Fruit fly (Drosophila melanogaster) whole organism, embryonic: Measurements from ENCODE around the gene sima.
A peak's percentile ranks its signal among the peaks of the same experiment; 100 is the strongest.

Source experiments
- Antp ChIP-seq: fragments of 200-800 bp; sonication (Bioruptor generic); optimal IDR thresholded peaks from 3 replicates; lab custom pipeline; 2016; ENCODE audit warnings: missing biosample characterization, missing genetic modification characterization
- CG10209 ChIP-seq: fragments of 200-800 bp; sonication (Bioruptor generic); optimal IDR thresholded peaks from 3 replicates; lab custom pipeline; 2017; ENCODE audit warnings: missing biosample characterization, mild to moderate bottlenecking, missing genetic modification characterization, missing genetic modification reagents
- CG10366 ChIP-seq: fragments of 200-800 bp; sonication (Bioruptor generic); IDR thresholded peaks from 2 replicates; pipeline ENCODE4 v1.3.6; 2022; ENCODE audit warnings: missing biosample characterization, missing genetic modification characterization
- CG10979 ChIP-seq: fragments of 200-800 bp; sonication (Bioruptor generic); optimal IDR thresholded peaks from 2 replicates; lab custom pipeline; 2018; ENCODE audit warnings: missing biosample characterization, mild to moderate bottlenecking, missing genetic modification characterization, moderate library complexity
- CG11723 ChIP-seq: fragments of 200-800 bp; sonication (Bioruptor generic); optimal IDR thresholded peaks from 2 replicates; lab custom pipeline; 2017; ENCODE audit warnings: missing biosample characterization, mild to moderate bottlenecking, missing genetic modification characterization
- CG12391 ChIP-seq: fragments of 200-800 bp; sonication (Bioruptor generic); optimal IDR thresholded peaks from 3 replicates; lab custom pipeline; 2018; ENCODE audit warnings: missing biosample characterization, mild to moderate bottlenecking, missing genetic modification characterization, moderate library complexity
- CG14014 ChIP-seq: fragments of 200-800 bp; sonication (Bioruptor generic); IDR thresholded peaks from 2 replicates; pipeline ENCODE4 v1.3.6; 2022; ENCODE audit warnings: missing biosample characterization, missing genetic modification characterization
- CG15479 ChIP-seq: fragments of 200-800 bp; sonication (Bioruptor generic); optimal IDR thresholded peaks from 3 replicates; lab custom pipeline; 2019; ENCODE audit warnings: missing biosample characterization, mild to moderate bottlenecking, missing genetic modification characterization, moderate library complexity
- CG18599 ChIP-seq: fragments of 200-800 bp; sonication (Bioruptor generic); optimal IDR thresholded peaks from 3 replicates; lab custom pipeline; 2017; ENCODE audit warnings: missing biosample characterization, missing genetic modification characterization, mild to moderate bottlenecking, moderate library complexity, missing genetic modification reagents
- CG2120 ChIP-seq: fragments of 200-800 bp; sonication (Bioruptor generic); optimal IDR thresholded peaks from 3 replicates; lab custom pipeline; 2016; ENCODE audit warnings: missing biosample characterization, missing genetic modification characterization
- CG30431 ChIP-seq: fragments of 200-800 bp; sonication (Bioruptor generic); optimal IDR thresholded peaks from 2 replicates; lab custom pipeline; 2017; ENCODE audit warnings: missing biosample characterization, missing genetic modification characterization
- CG31224 ChIP-seq: fragments of 200-800 bp; sonication (Bioruptor generic); IDR thresholded peaks from 2 replicates; pipeline ENCODE4 v1.3.6; 2022; ENCODE audit warnings: missing biosample characterization, missing genetic modification characterization
- CG4424 ChIP-seq: fragments of 200-800 bp; sonication (Bioruptor generic); optimal IDR thresholded peaks from 3 replicates; lab custom pipeline; 2016; ENCODE audit warnings: missing biosample characterization, missing genetic modification characterization
- CG4820 ChIP-seq: fragments of 200-800 bp; sonication (Bioruptor generic); optimal IDR thresholded peaks from 3 replicates; lab custom pipeline; 2016; ENCODE audit warnings: missing biosample characterization, missing genetic modification characterization
- CG5245 ChIP-seq: fragments of 200-800 bp; sonication (Bioruptor generic); optimal IDR thresholded peaks from 3 replicates; lab custom pipeline; 2016; ENCODE audit warnings: missing biosample characterization, missing genetic modification characterization
- CG5953 ChIP-seq: fragments of 200-800 bp; sonication (Bioruptor generic); IDR thresholded peaks from 2 replicates; pipeline ENCODE4 v1.3.6; 2022; ENCODE audit warnings: missing biosample characterization, missing genetic modification characterization
- CG6175 ChIP-seq: fragments of 200-800 bp; sonication (Bioruptor generic); IDR thresholded peaks from 3 replicates; pipeline ENCODE4 v1.3.6; 2022; ENCODE audit warnings: missing biosample characterization, missing genetic modification characterization
- CG6689 ChIP-seq: fragments of 200-800 bp; sonication (Bioruptor generic); IDR thresholded peaks from 2 replicates; pipeline ENCODE4 v1.3.6; 2022; ENCODE audit warnings: missing biosample characterization, missing genetic modification characterization
- CG9215 ChIP-seq: fragments of 200-800 bp; sonication (Bioruptor generic); IDR thresholded peaks from 2 replicates; pipeline ENCODE4 v1.3.6; 2022; ENCODE audit warnings: missing biosample characterization, missing genetic modification characterization
- CG9727 ChIP-seq: fragments of 200-800 bp; sonication (Bioruptor generic); optimal IDR thresholded peaks from 3 replicates; lab custom pipeline; 2017; ENCODE audit warnings: missing biosample characterization, mild to moderate bottlenecking, missing genetic modification characterization
- CHES-1-like ChIP-seq: fragments of 200-800 bp; sonication (Bioruptor generic); optimal IDR thresholded peaks from 2 replicates; lab custom pipeline; 2016; ENCODE audit warnings: missing biosample characterization, missing genetic modification characterization
- D ChIP-seq, 2 experiments: fragments of 200-800 bp in 1 of 2; fragments of >200 bp in 1 of 2; sonication (Bioruptor generic) in 1 of 2; optimal IDR thresholded peaks; 2 replicates in 1 of 2; 3 replicates in 1 of 2; lab custom pipeline; 2017; ENCODE audit warnings: mild to moderate bottlenecking in 1 of 2, missing biosample characterization in 1 of 2, missing genetic modification characterization in 1 of 2, missing genetic modification reagents in 1 of 2
- Doc2 ChIP-seq: fragments of 200-800 bp; sonication (Bioruptor generic); IDR thresholded peaks from 2 replicates; pipeline ENCODE4 v1.3.6; 2022; ENCODE audit warnings: missing biosample characterization, missing genetic modification characterization
- Elba2 ChIP-seq: fragments of 200-800 bp; sonication (Bioruptor generic); optimal IDR thresholded peaks from 3 replicates; lab custom pipeline; 2016; ENCODE audit warnings: missing biosample characterization, missing genetic modification characterization
- Hsf ChIP-seq: fragments of 200-800 bp; sonication (Bioruptor generic); optimal IDR thresholded peaks from 3 replicates; lab custom pipeline; 2016; ENCODE audit warnings: missing biosample characterization, missing genetic modification characterization
- Lhr ChIP-seq: fragments of 200-800 bp; sonication (Bioruptor generic); optimal IDR thresholded peaks from 3 replicates; lab custom pipeline; 2017; ENCODE audit warnings: mild to moderate bottlenecking, missing biosample characterization, missing genetic modification reagents, missing genetic modification characterization
- Xbp1 ChIP-seq: fragments of 200-800 bp; sonication (Bioruptor generic); optimal IDR thresholded peaks from 3 replicates; lab custom pipeline; 2016; ENCODE audit warnings: missing biosample characterization, mild to moderate bottlenecking, missing genetic modification characterization
- ase ChIP-seq: fragments of 200-800 bp; sonication (Bioruptor generic); IDR thresholded peaks from 3 replicates; pipeline ENCODE4 v1.3.6; 2022; ENCODE audit warnings: missing biosample characterization, missing genetic modification characterization
- bsh ChIP-seq, 2 experiments: fragments of 200-800 bp; sonication (Bioruptor generic); optimal IDR thresholded peaks; 2 replicates each; lab custom pipeline; 2017 to 2018; ENCODE audit warnings: mild to moderate bottlenecking in 2 of 2, missing biosample characterization in 2 of 2, missing genetic modification characterization in 2 of 2, moderate library complexity in 1 of 2
- chif ChIP-seq, 2 experiments: fragments of 200-800 bp; sonication (Bioruptor generic); optimal IDR thresholded peaks; 3 replicates each; lab custom pipeline; 2016; ENCODE audit warnings: missing biosample characterization in 2 of 2, missing genetic modification characterization in 2 of 2
- da ChIP-seq: fragments of 200-800 bp; sonication (Bioruptor generic); optimal IDR thresholded peaks from 2 replicates; lab custom pipeline; 2016; ENCODE audit warnings: missing biosample characterization, missing genetic modification characterization
- dimm ChIP-seq: fragments of 200-800 bp; sonication (Bioruptor generic); IDR thresholded peaks from 2 replicates; pipeline ENCODE4 v1.3.6; 2022; ENCODE audit warnings: missing biosample characterization, missing genetic modification characterization
- dmrt11E ChIP-seq: fragments of 200-800 bp; sonication (Bioruptor generic); optimal IDR thresholded peaks from 3 replicates; lab custom pipeline; 2018; ENCODE audit warnings: missing biosample characterization, mild to moderate bottlenecking, missing genetic modification characterization, moderate library complexity
- dmrt99B ChIP-seq: fragments of 200-800 bp; sonication (Bioruptor generic); optimal IDR thresholded peaks from 2 replicates; lab custom pipeline; 2018; ENCODE audit warnings: missing biosample characterization, mild to moderate bottlenecking, missing genetic modification characterization, moderate library complexity
- fd96Cb ChIP-seq: fragments of 200-800 bp; sonication (Bioruptor generic); optimal IDR thresholded peaks from 2 replicates; lab custom pipeline; 2018; ENCODE audit warnings: missing biosample characterization, mild to moderate bottlenecking, missing genetic modification characterization, moderate library complexity
- gem ChIP-seq: fragments of 200-800 bp; sonication (Bioruptor generic); optimal IDR thresholded peaks from 2 replicates; lab custom pipeline; 2019; ENCODE audit warnings: missing biosample characterization, mild to moderate bottlenecking, missing genetic modification characterization, moderate library complexity
- gfzf ChIP-seq: fragments of 200-800 bp; sonication (Bioruptor generic); optimal IDR thresholded peaks from 2 replicates; lab custom pipeline; 2016; ENCODE audit warnings: missing biosample characterization, mild to moderate bottlenecking, missing genetic modification characterization, moderate library complexity
- her ChIP-seq: fragments of 200-800 bp; sonication (Bioruptor generic); optimal IDR thresholded peaks from 2 replicates; lab custom pipeline; 2016; ENCODE audit warnings: missing biosample characterization, missing genetic modification characterization
- hkb ChIP-seq, 2 experiments: fragments of 200-800 bp in 1 of 2; fragments of >200 bp in 1 of 2; sonication (Bioruptor generic) in 1 of 2; IDR thresholded peaks in 1 of 2; optimal IDR thresholded peaks in 1 of 2; 2 replicates each; pipeline versions ENCODE4 v1.3.6 to Lab custom; 2017 to 2022; ENCODE audit warnings: missing biosample characterization in 1 of 2, missing genetic modification characterization in 1 of 2
- inv ChIP-seq: fragments of 200-800 bp; sonication (Bioruptor generic); IDR thresholded peaks from 2 replicates; pipeline ENCODE4 v1.3.6; 2022; ENCODE audit warnings: missing biosample characterization, missing genetic modification characterization; ENCODE audit not compliant: partially characterized antibody
- lmd ChIP-seq: fragments of 200-800 bp; sonication (Bioruptor generic); IDR thresholded peaks from 2 replicates; pipeline ENCODE4 v1.3.6; 2022; ENCODE audit warnings: missing biosample characterization, missing genetic modification characterization
- nmo ChIP-seq: fragments of 200-800 bp; sonication (Bioruptor generic); optimal IDR thresholded peaks from 2 replicates; lab custom pipeline; 2018; ENCODE audit warnings: missing biosample characterization, mild to moderate bottlenecking, missing genetic modification characterization, moderate library complexity
- onecut ChIP-seq: fragments of 200-800 bp; sonication (Bioruptor generic); IDR thresholded peaks from 2 replicates; pipeline ENCODE4 v1.3.6; 2022; ENCODE audit warnings: missing biosample characterization, missing genetic modification characterization
- org-1 ChIP-seq: fragments of 200-800 bp; sonication (Bioruptor generic); optimal IDR thresholded peaks from 2 replicates; lab custom pipeline; 2017; ENCODE audit warnings: missing biosample characterization, missing genetic modification characterization
- otp ChIP-seq: fragments of 200-800 bp; sonication (Bioruptor generic); IDR thresholded peaks from 3 replicates; pipeline ENCODE4, ENCODE4 v1.3.6; 2022; ENCODE audit warnings: missing biosample characterization, missing genetic modification characterization
- prd ChIP-seq, 3 experiments: fragments of >200 bp in 2 of 3; fragments of 200-800 bp in 1 of 3; sonication (Bioruptor generic) in 1 of 3; optimal IDR thresholded peaks in 2 of 3; IDR thresholded peaks in 1 of 3; 2 replicates in 2 of 3; 3 replicates in 1 of 3; pipeline versions ENCODE4 v1.3.6 to Lab custom; 2017 to 2022; ENCODE audit warnings: missing biosample characterization in 1 of 3, missing genetic modification characterization in 1 of 3
- sens ChIP-seq: fragments of 200-800 bp; sonication (Bioruptor generic); peaks from one replicate; lab custom pipeline; 2016; ENCODE audit warnings: missing biosample characterization, missing genetic modification characterization
- tin ChIP-seq: fragments of 200-800 bp; sonication (Bioruptor generic); optimal IDR thresholded peaks from 3 replicates; lab custom pipeline; 2016; ENCODE audit warnings: missing biosample characterization, missing genetic modification characterization
- vvl ChIP-seq: fragments of 200-800 bp; sonication (Bioruptor generic); IDR thresholded peaks from 2 replicates; pipeline ENCODE4 v1.3.6; 2022; ENCODE audit warnings: missing biosample characterization, missing genetic modification characterization
- wor ChIP-seq: fragments of 200-800 bp; sonication (Bioruptor generic); IDR thresholded peaks from 2 replicates; pipeline ENCODE4 v1.3.6; 2022; ENCODE audit warnings: missing biosample characterization, missing genetic modification characterization

The sima gene

dm6 chr3R:30076088-30076487 lies 18.0 kb downstream of the sima start (continued):
- TF ChIP-seq CG31224 (GFP tag; lab: Robert Waterston, UW): no peak
- no peak for TF ChIP-seq CG9215
- TF ChIP-seq CG5245 (GFP tag; lab: Kevin White, UChicago): no peak
- TF ChIP-seq CG18599 (GFP tag; lab: Kevin White, UChicago): no peak
- TF ChIP-seq inv (GFP tag; lab: Robert Waterston, UW): peak; percentile 17; the same call in 1 of the 2 replicates
- no peak for TF ChIP-seq lmd (GFP tag; lab: Robert Waterston, UW)
- no peak for TF ChIP-seq CG6175
- no peak for TF ChIP-seq gfzf (GFP tag; lab: Kevin White, UChicago)
- no peak for TF ChIP-seq dmrt99B (tag; lab: Kevin White, UChicago)
- peak; percentile 1 for TF ChIP-seq CG9727 (GFP tag; lab: Kevin White, UChicago)
- peak; percentile 22 for TF ChIP-seq fd96Cb (tag; lab: Kevin White, UChicago)
- TF ChIP-seq CG4820: peak; percentile 10
- no peak for TF ChIP-seq vvl (GFP tag; lab: Robert Waterston, UW)
- peak; percentile 25 for TF ChIP-seq dmrt11E (tag; lab: Kevin White, UChicago)
- no peak for TF ChIP-seq her (GFP tag; lab: Kevin White, UChicago)
- TF ChIP-seq nmo (GFP tag; lab: Kevin White, UChicago): peak; percentile 2
- no peak for TF ChIP-seq Elba2 (GFP tag; lab: Kevin White, UChicago)
- TF ChIP-seq prd (optimal IDR thresholded peaks at IDR 0.05; lab: Kevin White, UChicago): no peak
- peak; percentile 47; the same call in 1 of the 3 replicates for TF ChIP-seq prd (GFP tag; IDR thresholded peaks at IDR 0.05; lab: Robert Waterston, UW)
- no peak for TF ChIP-seq otp (GFP tag; lab: Robert Waterston, UW)
- TF ChIP-seq Doc2: no peak
- TF ChIP-seq CG30431 (GFP tag; lab: Kevin White, UChicago): no peak
- peak in 1 of 2 experiments; percentile 41 for TF ChIP-seq chif (GFP tag; optimal IDR thresholded peaks at IDR 0.05; lab: Kevin White, UChicago)
- peak; percentile 49 for TF ChIP-seq gem (tag; lab: Kevin White, UChicago)
- TF ChIP-seq CHES-1-like (GFP tag; lab: Kevin White, UChicago): no peak
- TF ChIP-seq Hsf (GFP tag; lab: Kevin White, UChicago): peak; percentile 22
- peak; percentile 23 for TF ChIP-seq Xbp1
- 0 out of 2 replicates have a peak, but pooled peaks have one; percentile 25 for TF ChIP-seq CG6689 (GFP tag; lab: Robert Waterston, UW)
- TF ChIP-seq CG4424 (GFP tag; lab: Kevin White, UChicago): peak; percentile 17
- TF ChIP-seq CG14014 (GFP tag; lab: Robert Waterston, UW): no peak
- peak; percentile 34 for TF ChIP-seq CG10979 (tag; lab: Kevin White, UChicago)
- no peak for TF ChIP-seq CG15479 (GFP tag; lab: Kevin White, UChicago)
- no peak for TF ChIP-seq onecut
- no peak for TF ChIP-seq D (optimal IDR thresholded peaks at IDR 0.05; lab: Kevin White, UChicago)
- TF ChIP-seq D (GFP tag; optimal IDR thresholded peaks at IDR 0.05; lab: Kevin White, UChicago): peak; percentile 8
- peak; percentile 39 for TF ChIP-seq Antp (GFP tag; lab: Kevin White, UChicago)
- peak; percentile 26; the same call in 1 of the 2 replicates for TF ChIP-seq CG10366
- TF ChIP-seq sens (GFP tag; lab: Kevin White, UChicago): peak; percentile 67
- TF ChIP-seq CG2120: no peak
- no peak for TF ChIP-seq CG10209
- no peak for TF ChIP-seq CG5953 (GFP tag; lab: Robert Waterston, UW)
- TF ChIP-seq dimm: no peak
- TF ChIP-seq tin (GFP tag; lab: Kevin White, UChicago): peak; percentile 13
- no peak for TF ChIP-seq CG11723 (GFP tag; lab: Kevin White, UChicago)
- peak; percentile 10 for TF ChIP-seq CG12391
- no peak for TF ChIP-seq wor (GFP tag; lab: Robert Waterston, UW)
- TF ChIP-seq Lhr (GFP tag; lab: Kevin White, UChicago): no peak
- peak; percentile 4 to 47 for TF ChIP-seq bsh (GFP tag; optimal IDR thresholded peaks at IDR 0.05; lab: Kevin White, UChicago)
- TF ChIP-seq hkb (optimal IDR thresholded peaks at IDR 0.05; lab: Kevin White, UChicago): no peak
- TF ChIP-seq hkb (GFP tag; IDR thresholded peaks at IDR 0.05; lab: Robert Waterston, UW): no peak
- TF ChIP-seq da: no peak
- no peak for TF ChIP-seq org-1 (GFP tag; lab: Kevin White, UChicago)
- 0 out of 3 replicates have a peak, but pooled peaks have one; percentile 10 for TF ChIP-seq ase (GFP tag; lab: Robert Waterston, UW)
